Worm (Caenorhabditis elegans): ENCODE results near the gene coh-3.

DNA sequence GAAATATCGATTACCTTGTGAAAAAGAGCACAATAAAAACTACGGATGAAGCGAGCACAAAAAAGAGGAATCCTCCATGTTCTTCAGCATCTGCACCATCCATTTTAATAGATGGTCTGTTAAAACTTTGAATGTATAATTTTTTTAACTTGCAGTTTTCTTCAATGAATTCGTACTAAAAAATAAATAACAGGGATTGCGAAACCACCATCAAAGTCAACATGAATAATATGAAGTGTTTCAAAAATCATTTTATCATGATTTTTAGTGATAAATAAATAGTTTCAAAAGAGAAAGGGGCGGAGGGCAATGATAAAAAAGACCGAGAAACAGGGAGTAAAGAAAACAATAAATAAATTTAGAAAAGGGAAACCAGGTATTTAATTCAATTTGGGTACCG is 35.9 kb upstream of the coh-3 start, which contains the start of gene dhs-22:
- TF ChIP-seq klf-2 (GFP tag; conservative IDR thresholded peaks at IDR 0.05): no peak
- TF ChIP-seq ref-1 (GFP tag; conservative IDR thresholded peaks at IDR 0.05): no peak
- no peak for TF ChIP-seq cog-1 (tag; optimal IDR thresholded peaks at IDR 0.05)
- no peak for TF ChIP-seq T22C8.4 (GFP tag; IDR thresholded peaks at IDR 0.05)
